Worm (Caenorhabditis elegans) whole organism, midembryonic: ENCODE data around the gene nuo-1.
A peak's percentile ranks its signal among the peaks of the same experiment; 100 is the strongest.

ENCODE experiments used
- T22C8.4 ChIP-seq: fragments of 200-800 bp; sonication (Bioruptor generic); IDR thresholded peaks from 2 replicates; pipeline ENCODE4 v1.3.6; 2022; ENCODE audit warnings: missing genetic modification characterization, missing compliant biosample characterization
- cog-1 ChIP-seq: sonication (generic microtip); optimal IDR thresholded peaks from 2 replicates; lab custom pipeline; 2016; ENCODE audit warnings: missing genetic modification characterization, missing compliant biosample characterization
- flt-1 ChIP-seq: fragments of 200-800 bp; sonication (Bioruptor generic); IDR thresholded peaks from 2 replicates; pipeline ENCODE4 v1.3.6; 2022; ENCODE audit warnings: missing genetic modification characterization, missing compliant biosample characterization
- klf-2 ChIP-seq: fragments of 200-800 bp; sonication (Bioruptor generic); conservative IDR thresholded peaks from 2 replicates; pipeline ENCODE4 v1.3.6; 2022; ENCODE audit warnings: missing genetic modification reagents, missing genetic modification characterization, missing compliant biosample characterization
- med-1 ChIP-seq: sonication (generic microtip); optimal IDR thresholded peaks from 2 replicates; lab custom pipeline; 2017; ENCODE audit warnings: missing genetic modification characterization, mild to moderate bottlenecking, missing compliant biosample characterization, antibody characterized with exemption, missing genetic modification reagents; ENCODE audit not compliant: insufficient read depth
- ref-1 ChIP-seq: fragments of 200-800 bp; sonication (Bioruptor generic); conservative IDR thresholded peaks from 2 replicates; pipeline ENCODE4 v1.3.6; 2022; ENCODE audit warnings: missing genetic modification reagents, missing genetic modification characterization, missing compliant biosample characterization
- tab-1 ChIP-seq: fragments of 200-800 bp; sonication (Bioruptor generic); IDR thresholded peaks from 2 replicates; pipeline ENCODE4 v1.3.6; 2022; ENCODE audit warnings: missing genetic modification characterization, missing compliant biosample characterization
- ztf-23 ChIP-seq: fragments of 200-800 bp; sonication (Bioruptor generic); IDR thresholded peaks from 2 replicates; pipeline ENCODE4 v1.3.6; 2022; ENCODE audit warnings: missing genetic modification reagents, missing genetic modification characterization, missing compliant biosample characterization
- ztf-29 ChIP-seq: fragments of 200-800 bp; sonication (Bioruptor generic); IDR thresholded peaks from 2 replicates; pipeline ENCODE4 v1.3.6; 2022; ENCODE audit warnings: missing genetic modification reagents, missing genetic modification characterization, missing compliant biosample characterization

Gene nuo-1

DNA sequence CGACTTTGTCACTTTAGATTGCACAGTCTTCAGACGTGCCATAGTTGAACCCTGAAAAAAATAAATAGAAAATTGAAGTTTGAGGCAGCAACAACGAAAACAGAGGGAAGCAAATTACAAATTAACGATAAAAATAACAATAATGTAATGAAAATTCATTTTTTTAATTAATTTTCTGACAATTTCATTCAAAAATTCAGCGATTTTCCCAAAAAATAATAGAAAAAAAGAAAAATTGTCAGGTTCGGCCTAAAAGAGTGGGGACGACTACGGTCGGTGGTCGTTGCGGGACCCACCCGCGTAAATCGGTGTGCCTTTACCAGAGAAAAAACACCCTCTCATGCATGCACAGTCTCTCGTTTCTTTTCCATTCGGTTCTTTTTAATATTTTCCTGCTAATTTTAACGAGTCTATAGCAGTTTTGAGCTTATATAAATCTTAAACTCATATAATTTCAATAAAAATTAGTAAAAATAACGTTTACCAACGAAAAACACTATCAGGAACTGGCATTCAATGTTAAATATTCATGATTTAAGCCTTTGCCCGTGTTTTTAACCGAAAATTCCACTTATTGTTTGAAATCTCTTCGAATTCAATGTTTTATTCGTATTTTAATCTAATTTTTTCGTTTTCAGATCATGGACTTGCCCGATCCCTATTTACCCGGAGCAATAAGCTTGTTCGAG, 28.8 kb downstream of the nuo-1 start, which contains the start of the genes rps-9 and lsm-1:
rps-9 (minus strand) TSS at position 51 of the 689 bp plus-strand sequence.
lsm-1 (plus strand) TSS at position 639 of the 689 bp plus-strand sequence.
- TF ChIP-seq ref-1 (GFP tag; lab: Robert Waterston, UW) (no peak), flt-1 (GFP tag; lab: Robert Waterston, UW) (peak; percentile 46; the same call in 1 of the 2 replicates)

DNA sequence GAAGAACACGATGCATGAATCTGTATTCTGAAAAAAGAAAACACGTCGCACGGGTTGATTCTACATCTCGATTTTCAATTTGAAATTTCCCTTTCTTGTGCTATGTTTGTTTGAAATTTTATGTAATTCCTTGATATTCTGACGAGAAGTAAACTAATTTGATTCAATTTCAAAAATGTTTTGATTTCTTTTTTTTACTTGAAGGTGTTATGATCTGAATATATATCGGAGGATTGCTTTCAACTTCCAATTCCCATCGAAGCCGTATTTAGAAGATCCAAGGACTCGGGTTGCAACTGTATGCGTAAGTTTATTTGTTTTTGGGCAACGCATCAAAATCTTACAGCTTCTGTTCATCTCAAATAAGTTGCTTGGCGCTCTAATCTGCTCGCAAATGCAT, 29.7 kb downstream of the nuo-1 start, which contains the start of gene F40F8.1:
F40F8.1 (plus strand) TSS at position 301 of the 400 bp plus-strand sequence.
- TF ChIP-seq klf-2 (GFP tag; lab: Robert Waterston, UW): no peak
- no peak for TF ChIP-seq T22C8.4 (GFP tag; lab: Robert Waterston, UW)
- no peak for TF ChIP-seq med-1
- TF ChIP-seq ref-1 (GFP tag; lab: Robert Waterston, UW): no peak
- no peak for TF ChIP-seq cog-1 (tag; lab: Kevin White, UChicago)
- no peak for TF ChIP-seq flt-1 (GFP tag; lab: Robert Waterston, UW)
- no peak for TF ChIP-seq ztf-29 (GFP tag; lab: Robert Waterston, UW)
- no peak for TF ChIP-seq ztf-23 (GFP tag; lab: Robert Waterston, UW)
- no peak for TF ChIP-seq tab-1 (GFP tag; lab: Robert Waterston, UW)

DNA sequence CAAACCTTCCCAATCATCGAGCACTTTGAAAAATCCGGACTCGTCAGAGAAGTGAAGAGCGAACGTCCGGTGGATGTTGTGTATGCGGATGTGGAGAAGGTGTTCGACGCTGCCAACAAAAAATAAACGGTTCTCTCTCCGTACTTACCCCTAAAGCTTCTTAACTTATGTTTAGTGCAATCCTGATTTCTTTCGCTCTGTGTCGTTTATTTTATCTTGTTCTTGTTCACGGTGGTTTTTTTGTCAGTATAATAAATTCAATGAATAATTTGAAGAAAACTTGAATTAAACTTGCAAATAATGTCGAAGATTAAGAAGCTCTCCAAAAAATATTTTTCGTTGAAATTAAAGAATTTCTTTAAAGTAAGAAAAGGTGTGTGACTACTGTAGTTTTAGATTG, 31.4 kb downstream of the nuo-1 start, which contains the start of gene F40F8.3:
F40F8.3 (plus strand) TSS at position 301 of the 400 bp plus-strand sequence.
- no peak for TF ChIP-seq T22C8.4 (GFP tag; lab: Robert Waterston, UW)
- no peak for TF ChIP-seq cog-1 (tag; lab: Kevin White, UChicago)
- TF ChIP-seq ref-1 (GFP tag; lab: Robert Waterston, UW): no peak
- TF ChIP-seq tab-1 (GFP tag; lab: Robert Waterston, UW): no peak
- no peak for TF ChIP-seq flt-1 (GFP tag; lab: Robert Waterston, UW)
- no peak for TF ChIP-seq med-1
- TF ChIP-seq ztf-23 (GFP tag; lab: Robert Waterston, UW): no peak
- no peak for TF ChIP-seq ztf-29 (GFP tag; lab: Robert Waterston, UW)
- TF ChIP-seq klf-2 (GFP tag; lab: Robert Waterston, UW): no peak

DNA sequence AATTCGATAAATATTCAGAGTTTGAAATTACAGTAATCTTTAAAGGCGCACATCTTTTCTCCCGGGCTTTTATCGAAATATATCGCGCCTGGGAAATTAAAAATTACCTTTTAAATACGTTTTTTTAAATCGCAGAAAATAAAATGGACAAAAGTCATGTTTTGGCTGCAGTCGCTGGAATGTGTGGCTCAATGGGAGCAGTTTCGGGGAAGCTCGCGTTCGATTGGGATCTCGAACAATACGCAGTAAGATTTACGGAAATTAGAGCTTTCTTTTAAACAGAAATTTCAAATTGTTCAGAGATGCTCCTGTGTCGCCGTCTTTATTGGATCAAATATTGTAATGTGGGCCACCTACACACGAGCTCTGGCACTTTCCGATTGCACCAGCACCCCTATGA, 31.9 kb downstream of the nuo-1 start, which contains the start of gene F40F8.12:
F40F8.12 (plus strand) TSS at position 301 of the 400 bp plus-strand sequence.
- TF ChIP-seq cog-1 (tag; lab: Kevin White, UChicago): no peak
- no peak for TF ChIP-seq ztf-23 (GFP tag; lab: Robert Waterston, UW)
- TF ChIP-seq tab-1 (GFP tag; lab: Robert Waterston, UW): no peak
- no peak for TF ChIP-seq klf-2 (GFP tag; lab: Robert Waterston, UW)
- no peak for TF ChIP-seq flt-1 (GFP tag; lab: Robert Waterston, UW)
- no peak for TF ChIP-seq T22C8.4 (GFP tag; lab: Robert Waterston, UW)
- TF ChIP-seq med-1: no peak
- TF ChIP-seq ztf-29 (GFP tag; lab: Robert Waterston, UW): no peak
- TF ChIP-seq ref-1 (GFP tag; lab: Robert Waterston, UW): no peak

DNA sequence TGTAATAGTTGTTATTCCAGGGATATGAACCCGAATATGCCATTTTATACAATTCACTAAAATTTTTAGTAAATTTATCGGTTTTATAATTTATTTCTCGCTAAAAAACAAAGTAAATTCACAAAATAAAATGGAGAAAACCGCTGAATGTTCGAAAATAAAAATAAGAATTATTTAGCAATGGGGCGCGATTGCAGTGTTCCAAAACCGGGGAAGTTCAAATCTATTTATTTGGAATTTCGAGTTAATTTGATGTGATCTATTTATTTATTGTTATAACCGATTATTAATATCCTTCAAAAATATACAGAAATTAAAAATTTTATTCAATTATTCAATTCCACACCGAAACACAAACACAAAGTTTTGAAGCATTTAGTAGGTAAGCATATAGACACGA, 34.9 kb downstream of the nuo-1 start, which contains the start of gene F40F8.11:
F40F8.11 (minus strand) TSS at position 49 of the 400 bp plus-strand sequence.
- TF ChIP-seq T22C8.4 (GFP tag; lab: Robert Waterston, UW) (no peak), cog-1 (tag; lab: Kevin White, UChicago) (peak; percentile 10)

DNA sequence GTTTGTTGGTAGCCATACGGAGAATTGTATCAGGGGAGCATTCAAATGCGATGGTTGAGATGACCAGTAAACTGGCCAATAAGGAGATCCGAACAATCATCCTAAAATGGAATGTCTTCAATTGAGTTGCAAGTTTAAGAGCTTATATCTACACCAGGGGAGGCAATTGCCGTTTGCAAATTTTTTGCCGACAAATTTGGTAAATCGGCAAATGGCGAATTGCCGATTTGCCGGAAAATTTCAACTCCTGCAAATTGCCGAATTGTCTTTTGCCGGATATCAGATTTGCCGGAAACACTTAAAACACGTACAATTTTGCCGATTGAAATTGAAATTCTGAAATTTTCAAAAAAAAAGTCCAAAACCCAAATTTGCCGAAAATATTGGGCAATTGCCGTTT, 37.2 kb downstream of the nuo-1 start, which contains the start of gene F40F8.5:
F40F8.5 (minus strand) TSS at position 101 of the 400 bp plus-strand sequence.
- no peak for TF ChIP-seq med-1
- no peak for TF ChIP-seq T22C8.4 (GFP tag; lab: Robert Waterston, UW)
- no peak for TF ChIP-seq flt-1 (GFP tag; lab: Robert Waterston, UW)
- no peak for TF ChIP-seq klf-2 (GFP tag; lab: Robert Waterston, UW)
- TF ChIP-seq ztf-23 (GFP tag; lab: Robert Waterston, UW): no peak
- TF ChIP-seq cog-1 (tag; lab: Kevin White, UChicago): no peak
- TF ChIP-seq tab-1 (GFP tag; lab: Robert Waterston, UW): no peak
- TF ChIP-seq ztf-29 (GFP tag; lab: Robert Waterston, UW): no peak
- no peak for TF ChIP-seq ref-1 (GFP tag; lab: Robert Waterston, UW)

DNA sequence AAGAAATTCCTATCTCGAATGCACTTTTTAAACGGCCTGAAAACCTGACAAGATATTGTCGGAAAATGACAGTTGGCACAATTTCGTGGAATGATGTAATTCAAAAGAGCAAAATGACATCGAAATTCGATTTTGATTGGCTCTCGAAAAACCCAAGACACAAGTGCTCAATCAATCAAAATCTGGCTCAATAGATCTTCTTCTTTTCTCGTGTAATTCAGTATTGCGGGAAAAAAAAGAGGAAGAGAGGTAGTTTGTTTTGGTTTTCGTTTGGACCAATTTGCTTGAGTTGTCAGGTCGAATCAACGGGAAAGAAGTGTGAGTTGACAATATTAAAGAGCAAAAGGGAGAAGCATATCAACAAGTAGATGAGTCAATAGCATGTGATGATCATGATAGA, 38.1 kb downstream of the nuo-1 start:
- TF ChIP-seq ztf-23 (GFP tag; lab: Robert Waterston, UW) (no peak), cog-1 (tag; lab: Kevin White, UChicago) (no peak), ztf-29 (GFP tag; lab: Robert Waterston, UW) (no peak), T22C8.4 (GFP tag; lab: Robert Waterston, UW) (no peak), tab-1 (GFP tag; lab: Robert Waterston, UW) (no peak), med-1 (no peak), flt-1 (GFP tag; lab: Robert Waterston, UW) (no peak)

DNA sequence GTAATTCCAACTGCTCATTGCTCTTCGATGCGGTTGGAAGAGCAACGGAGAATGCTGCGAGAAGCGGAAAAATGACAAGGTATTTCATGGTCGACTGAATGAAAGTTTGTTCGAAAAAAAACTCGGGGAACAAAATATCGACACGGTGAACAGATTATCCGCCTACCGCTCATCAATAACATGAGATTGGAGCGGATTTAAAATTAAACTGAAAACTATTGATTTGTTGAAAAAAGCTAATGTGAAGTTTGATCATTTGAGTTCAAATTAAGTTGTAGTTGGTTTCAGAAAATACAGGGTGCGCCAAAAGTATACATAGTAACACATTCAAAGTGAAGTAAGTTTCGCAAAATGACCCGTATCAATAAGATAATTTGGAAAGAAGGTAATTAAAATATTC, 42.5 kb downstream of the nuo-1 start, which contains the start of gene F40F8.4:
F40F8.4 (minus strand) TSS at position 101 of the 400 bp plus-strand sequence.
- TF ChIP-seq ztf-23 (GFP tag; lab: Robert Waterston, UW) (no peak), med-1 (no peak), klf-2 (GFP tag; lab: Robert Waterston, UW) (no peak), flt-1 (GFP tag; lab: Robert Waterston, UW) (no peak), tab-1 (GFP tag; lab: Robert Waterston, UW) (no peak), T22C8.4 (GFP tag; lab: Robert Waterston, UW) (no peak), cog-1 (tag; lab: Kevin White, UChicago) (no peak), ztf-29 (GFP tag; lab: Robert Waterston, UW) (no peak), ref-1 (GFP tag; lab: Robert Waterston, UW) (no peak)

DNA sequence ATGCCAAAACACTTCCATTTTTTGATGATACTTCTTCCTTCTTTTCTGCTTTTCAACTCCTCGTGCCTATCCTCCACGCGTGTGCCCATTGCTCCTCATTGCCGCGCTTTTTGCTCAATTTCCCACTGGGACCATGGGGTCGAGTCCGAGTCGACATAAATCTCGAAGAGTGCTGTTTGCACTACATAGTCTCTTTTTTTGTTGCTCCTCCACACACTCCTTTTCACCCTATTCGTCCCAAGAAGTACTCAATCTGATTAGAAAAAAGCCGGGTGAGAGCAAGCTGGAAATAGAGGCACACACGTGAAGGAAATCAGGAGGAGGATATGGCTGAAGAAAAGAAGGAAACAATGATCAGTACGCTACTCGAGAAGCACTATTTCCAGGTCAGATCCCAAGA, 44.9 kb downstream of the nuo-1 start, which contains the start of gene arrd-6:
arrd-6 (plus strand) TSS at position 169 of the 400 bp plus-strand sequence.
- no peak for TF ChIP-seq ztf-23 (GFP tag; lab: Robert Waterston, UW)
- TF ChIP-seq tab-1 (GFP tag; lab: Robert Waterston, UW): no peak
- TF ChIP-seq cog-1 (tag; lab: Kevin White, UChicago): no peak
- no peak for TF ChIP-seq ref-1 (GFP tag; lab: Robert Waterston, UW)
- TF ChIP-seq klf-2 (GFP tag; lab: Robert Waterston, UW): no peak
- TF ChIP-seq ztf-29 (GFP tag; lab: Robert Waterston, UW): no peak
- TF ChIP-seq flt-1 (GFP tag; lab: Robert Waterston, UW): no peak
- no peak for TF ChIP-seq med-1
- TF ChIP-seq T22C8.4 (GFP tag; lab: Robert Waterston, UW): no peak
